Fruit fly (Drosophila melanogaster): Measurements from ENCODE around the gene Sec61gamma.

The Sec61gamma gene

dm6 chrX:19637434-19638327 lies 5.4 kb upstream of the Sec61gamma start (continued):
- TF ChIP-seq sens (GFP tag) (peak; percentile 4), BEAF-32 (GFP tag; optimal IDR thresholded peaks at IDR 0.05) (no peak), esg (GFP tag; conservative IDR thresholded peaks at IDR 0.05) (no peak), CG9609 (GFP tag; optimal IDR thresholded peaks at IDR 0.05) (no peak), hbn (GFP tag; IDR thresholded peaks at IDR 0.05; ENCODE audit: partially characterized antibody) (no peak), Hmx (GFP tag; optimal IDR thresholded peaks at IDR 0.05) (no peak), CG1024 (GFP tag; IDR thresholded peaks at IDR 0.05) (no peak), CG5180 (GFP tag; optimal IDR thresholded peaks at IDR 0.05) (no peak), CG15011 (GFP tag; optimal IDR thresholded peaks at IDR 0.05) (no peak), bcd (GFP tag; optimal IDR thresholded peaks at IDR 0.05) (no peak), Myb (GFP tag; optimal IDR thresholded peaks at IDR 0.05) (no peak), nerfin-2 (GFP tag; IDR thresholded peaks at IDR 0.05; ENCODE audit: partially characterized antibody) (no peak), CG8765 (GFP tag; IDR thresholded peaks at IDR 0.05) (no peak; the same call in 1 of the 2 replicates), stc (GFP tag; IDR thresholded peaks at IDR 0.05) (no peak), CG34224 (GFP tag; IDR thresholded peaks at IDR 0.05; ENCODE audit: partially characterized antibody) (0 out of 3 replicates have a peak, but pooled peaks have one; percentile 21), cg (GFP tag; optimal IDR thresholded peaks at IDR 0.05) (peak; percentile 96), CG11504 (tag; optimal IDR thresholded peaks at IDR 0.05) (no peak), CG30020 (tag; optimal IDR thresholded peaks at IDR 0.05) (no peak), Max (GFP tag; optimal IDR thresholded peaks at IDR 0.05) (no peak), ERR (GFP tag; optimal IDR thresholded peaks at IDR 0.05) (no peak), row (GFP tag; IDR thresholded peaks at IDR 0.05) (no peak), NFAT (GFP tag; IDR thresholded peaks at IDR 0.05) (no peak), Aef1 (GFP tag; IDR thresholded peaks at IDR 0.05) (no peak), nau (GFP tag; optimal IDR thresholded peaks at IDR 0.05) (no peak), CG17802 (tag; optimal IDR thresholded peaks at IDR 0.05) (no peak), CG12299 (tag; optimal IDR thresholded peaks at IDR 0.05) (no peak), CG9727 (GFP tag; optimal IDR thresholded peaks at IDR 0.05) (no peak), ewg (GFP tag; optimal IDR thresholded peaks at IDR 0.05) (no peak), sima (GFP tag; optimal IDR thresholded peaks at IDR 0.05) (no peak), CG6654 (GFP tag; optimal IDR thresholded peaks at IDR 0.05) (no peak), CG13775 (GFP tag; optimal IDR thresholded peaks at IDR 0.05) (no peak), CoRest (tag; optimal IDR thresholded peaks at IDR 0.05) (no peak), CG12104 (GFP tag; optimal IDR thresholded peaks at IDR 0.05) (no peak), lmd (GFP tag; IDR thresholded peaks at IDR 0.05) (no peak), otp (GFP tag; IDR thresholded peaks at IDR 0.05) (no peak), chif (GFP tag; optimal IDR thresholded peaks at IDR 0.05) (no peak), pho (GFP tag; optimal IDR thresholded peaks at IDR 0.05) (no peak), wek (GFP tag; optimal IDR thresholded peaks at IDR 0.05) (no peak), CG7556 (GFP tag; optimal IDR thresholded peaks at IDR 0.05) (no peak), HmgZ (tag; optimal IDR thresholded peaks at IDR 0.05) (peak; percentile 15), Dad (GFP tag; optimal IDR thresholded peaks at IDR 0.05) (no peak), CG13123 (GFP tag; optimal IDR thresholded peaks at IDR 0.05) (no peak), Fer2 (tag; optimal IDR thresholded peaks at IDR 0.05) (no peak), zfh2 (GFP tag; optimal IDR thresholded peaks at IDR 0.05) (no peak), ci (GFP tag; IDR thresholded peaks at IDR 0.05) (no peak), ken (GFP tag; IDR thresholded peaks at IDR 0.05) (no peak), CG10462 (GFP tag; optimal IDR thresholded peaks at IDR 0.05) (no peak), CG15696 (tag; optimal IDR thresholded peaks at IDR 0.05) (no peak), rib (GFP tag; IDR thresholded peaks at IDR 0.05) (peak; percentile 34; the same call in 1 of the 2 replicates), ttk (GFP tag; IDR thresholded peaks at IDR 0.05) (no peak)

All from whole organism, embryonic.